Fruit fly (Drosophila melanogaster) whole organism, prepupa: ENCODE results near the gene CG11378.

ENCODE experiments used
- Blimp-1 ChIP-seq: fragments of 200-800 bp; sonication (Bioruptor generic); optimal IDR thresholded peaks from 3 replicates; lab custom pipeline; 2017; ENCODE audit warnings: missing biosample characterization, missing genetic modification characterization, mild to moderate bottlenecking, moderate library complexity, missing genetic modification reagents
- CG10669 ChIP-seq: fragments of 200-800 bp; sonication (Bioruptor generic); optimal IDR thresholded peaks from 3 replicates; lab custom pipeline; 2018; ENCODE audit warnings: missing biosample characterization, mild to moderate bottlenecking, missing genetic modification characterization, moderate library complexity
- CG1621 ChIP-seq: fragments of 200-800 bp; sonication (Bioruptor generic); optimal IDR thresholded peaks from 3 replicates; lab custom pipeline; 2018; ENCODE audit warnings: missing biosample characterization, mild to moderate bottlenecking, missing genetic modification characterization
- CG3032 ChIP-seq: fragments of 200-800 bp; optimal IDR thresholded peaks from 2 replicates; lab custom pipeline; 2019; ENCODE audit warnings: missing biosample characterization, mild to moderate bottlenecking, missing genetic modification characterization, moderate library complexity
- CG31627 ChIP-seq: fragments of 200-800 bp; sonication (Bioruptor generic); optimal IDR thresholded peaks from 3 replicates; lab custom pipeline; 2016; ENCODE audit warnings: missing biosample characterization, missing genetic modification characterization
- CG32006 ChIP-seq: fragments of 200-800 bp; sonication (Bioruptor generic); optimal IDR thresholded peaks from 3 replicates; lab custom pipeline; 2017; ENCODE audit warnings: missing biosample characterization, mild to moderate bottlenecking, missing genetic modification characterization
- CG34406 ChIP-seq: fragments of 200-800 bp; sonication (Bioruptor generic); optimal IDR thresholded peaks from 3 replicates; lab custom pipeline; 2016; ENCODE audit warnings: missing biosample characterization, missing genetic modification characterization
- CG3919 ChIP-seq: fragments of 200-800 bp; sonication (Bioruptor generic); optimal IDR thresholded peaks from 3 replicates; lab custom pipeline; 2016; ENCODE audit warnings: missing biosample characterization, missing genetic modification characterization
- CG4318 ChIP-seq: fragments of 200-800 bp; sonication (Bioruptor generic); optimal IDR thresholded peaks from 3 replicates; lab custom pipeline; 2017; ENCODE audit warnings: missing biosample characterization, mild to moderate bottlenecking, missing genetic modification characterization
- CG6163 ChIP-seq: fragments of 200-800 bp; sonication (Bioruptor generic); IDR thresholded peaks from 3 replicates; pipeline ENCODE4 v1.3.6; 2022; ENCODE audit warnings: missing biosample characterization, missing genetic modification characterization
- CG6276 ChIP-seq: fragments of 200-800 bp; sonication (Bioruptor generic); optimal IDR thresholded peaks from 2 replicates; lab custom pipeline; 2017; ENCODE audit warnings: missing biosample characterization, mild to moderate bottlenecking, missing genetic modification characterization
- CG6808 ChIP-seq: fragments of 200-800 bp; sonication (Bioruptor generic); optimal IDR thresholded peaks from 3 replicates; lab custom pipeline; 2017; ENCODE audit warnings: missing biosample characterization, missing genetic modification characterization, mild to moderate bottlenecking, moderate library complexity, missing genetic modification reagents
- CG7368 ChIP-seq: fragments of 200-800 bp; sonication (Bioruptor generic); optimal IDR thresholded peaks from 3 replicates; lab custom pipeline; 2016; ENCODE audit warnings: missing biosample characterization, missing genetic modification characterization
- CG8319 ChIP-seq: fragments of 200-800 bp; sonication (Bioruptor generic); optimal IDR thresholded peaks from 3 replicates; lab custom pipeline; 2016; ENCODE audit warnings: missing biosample characterization, missing genetic modification characterization
- CG8632 ChIP-seq: fragments of 200-800 bp; sonication (Bioruptor generic); optimal IDR thresholded peaks from 3 replicates; lab custom pipeline; 2016; ENCODE audit warnings: missing biosample characterization, missing genetic modification characterization
- Eip75B ChIP-seq: fragments of 200-800 bp; sonication (Bioruptor generic); optimal IDR thresholded peaks from 3 replicates; lab custom pipeline; 2016; ENCODE audit warnings: missing biosample characterization, missing genetic modification characterization
- Eip78C ChIP-seq: fragments of 200-800 bp; sonication (Bioruptor generic); peaks from one replicate; lab custom pipeline; 2016; ENCODE audit warnings: missing biosample characterization, missing genetic modification characterization
- Ets96B ChIP-seq: fragments of 200-800 bp; optimal IDR thresholded peaks from 2 replicates; lab custom pipeline; 2019; ENCODE audit warnings: missing biosample characterization, mild to moderate bottlenecking, missing genetic modification characterization, moderate library complexity
- Gug ChIP-seq: fragments of 200-800 bp; sonication (Bioruptor generic); IDR thresholded peaks from 2 replicates; pipeline ENCODE4 v1.3.6; 2022; ENCODE audit warnings: missing biosample characterization, missing genetic modification characterization
- Hr38 ChIP-seq: sonication (Bioruptor generic); optimal IDR thresholded peaks from 2 replicates; lab custom pipeline; 2016; ENCODE audit warnings: missing biosample characterization, missing genetic modification characterization
- Hr4 ChIP-seq: fragments of 200-800 bp; sonication (Bioruptor generic); optimal IDR thresholded peaks from 3 replicates; lab custom pipeline; 2016; ENCODE audit warnings: missing biosample characterization, missing genetic modification characterization
- Lpt ChIP-seq: fragments of 200-800 bp; sonication (Bioruptor generic); optimal IDR thresholded peaks from 3 replicates; lab custom pipeline; 2016; ENCODE audit warnings: missing biosample characterization, missing genetic modification characterization
- Met ChIP-seq: fragments of 200-800 bp; sonication (Bioruptor generic); optimal IDR thresholded peaks from 3 replicates; lab custom pipeline; 2016; ENCODE audit warnings: missing biosample characterization, missing genetic modification characterization
- OdsH ChIP-seq: fragments of 200-800 bp; sonication (Bioruptor generic); optimal IDR thresholded peaks from 3 replicates; lab custom pipeline; 2016; ENCODE audit warnings: missing biosample characterization, missing genetic modification characterization
- Sox14 ChIP-seq: fragments of 200-800 bp; sonication (Bioruptor generic); optimal IDR thresholded peaks from 3 replicates; lab custom pipeline; 2016; ENCODE audit warnings: missing biosample characterization, missing genetic modification characterization
- Sox15 ChIP-seq: fragments of 200-800 bp; sonication (Bioruptor generic); optimal IDR thresholded peaks from 3 replicates; lab custom pipeline; 2016; ENCODE audit warnings: missing biosample characterization, missing genetic modification characterization
- acj6 ChIP-seq: fragments of 200-800 bp; sonication (Bioruptor generic); optimal IDR thresholded peaks from 3 replicates; lab custom pipeline; 2016; ENCODE audit warnings: missing biosample characterization, missing genetic modification characterization
- cyc ChIP-seq: fragments of 200-800 bp; sonication (Bioruptor generic); optimal IDR thresholded peaks from 3 replicates; lab custom pipeline; 2016; ENCODE audit warnings: missing biosample characterization, missing genetic modification characterization
- dac ChIP-seq: fragments of 200-800 bp; sonication (Bioruptor generic); optimal IDR thresholded peaks from 2 replicates; lab custom pipeline; 2017; ENCODE audit warnings: missing biosample characterization, mild to moderate bottlenecking, missing genetic modification characterization
- eg ChIP-seq: fragments of 200-800 bp; sonication (Bioruptor generic); IDR thresholded peaks from 3 replicates; pipeline ENCODE4 v1.3.6; 2022; ENCODE audit warnings: missing biosample characterization, missing genetic modification characterization
- esn ChIP-seq: fragments of 200-800 bp; sonication (Bioruptor generic); optimal IDR thresholded peaks from 2 replicates; lab custom pipeline; 2016; ENCODE audit warnings: missing biosample characterization, mild to moderate bottlenecking, missing genetic modification characterization, moderate library complexity
- fd59A ChIP-seq: fragments of 200-800 bp; sonication (Bioruptor generic); optimal IDR thresholded peaks from 2 replicates; lab custom pipeline; 2017; ENCODE audit warnings: missing biosample characterization, mild to moderate bottlenecking, missing genetic modification characterization, missing genetic modification reagents
- fkh ChIP-seq: fragments of 200-800 bp; sonication (Bioruptor generic); optimal IDR thresholded peaks from 3 replicates; lab custom pipeline; 2017; ENCODE audit warnings: missing biosample characterization, mild to moderate bottlenecking, missing genetic modification characterization, moderate library complexity
- lz ChIP-seq: fragments of 200-800 bp; sonication (Bioruptor generic); optimal IDR thresholded peaks from 3 replicates; lab custom pipeline; 2016; ENCODE audit warnings: missing biosample characterization, missing genetic modification characterization
- net ChIP-seq: fragments of 200-800 bp; sonication (Bioruptor generic); optimal IDR thresholded peaks from 3 replicates; lab custom pipeline; 2016; ENCODE audit warnings: missing biosample characterization, missing genetic modification characterization
- pdm3 ChIP-seq: fragments of 200-800 bp; sonication (Bioruptor generic); optimal IDR thresholded peaks from 3 replicates; lab custom pipeline; 2016; ENCODE audit warnings: missing biosample characterization, missing genetic modification characterization
- salr ChIP-seq, 2 experiments: fragments of 200-800 bp; sonication (Bioruptor generic); optimal IDR thresholded peaks; 3 replicates each; lab custom pipeline; 2016 to 2018; ENCODE audit warnings: missing biosample characterization in 2 of 2, missing genetic modification characterization in 2 of 2, mild to moderate bottlenecking in 1 of 2
- spab ChIP-seq: fragments of 200-800 bp; sonication (Bioruptor generic); optimal IDR thresholded peaks from 2 replicates; lab custom pipeline; 2017; ENCODE audit warnings: missing biosample characterization, mild to moderate bottlenecking, missing genetic modification characterization, missing genetic modification reagents
- ss ChIP-seq, 2 experiments: fragments of 200-800 bp; sonication (Bioruptor generic); optimal IDR thresholded peaks; 2 replicates in 1 of 2; 3 replicates in 1 of 2; lab custom pipeline; 2017 to 2018; ENCODE audit warnings: mild to moderate bottlenecking in 2 of 2, missing biosample characterization in 2 of 2, missing genetic modification characterization in 2 of 2, moderate library complexity in 1 of 2
- svp ChIP-seq: fragments of 200-800 bp; sonication (Bioruptor generic); peaks from one replicate; lab custom pipeline; 2016; ENCODE audit warnings: missing biosample characterization, missing genetic modification characterization
- vri ChIP-seq: fragments of 200-800 bp; sonication (Bioruptor generic); optimal IDR thresholded peaks from 3 replicates; lab custom pipeline; 2016; ENCODE audit warnings: missing biosample characterization, mild to moderate bottlenecking, missing genetic modification characterization

Gene CG11378

DNA sequence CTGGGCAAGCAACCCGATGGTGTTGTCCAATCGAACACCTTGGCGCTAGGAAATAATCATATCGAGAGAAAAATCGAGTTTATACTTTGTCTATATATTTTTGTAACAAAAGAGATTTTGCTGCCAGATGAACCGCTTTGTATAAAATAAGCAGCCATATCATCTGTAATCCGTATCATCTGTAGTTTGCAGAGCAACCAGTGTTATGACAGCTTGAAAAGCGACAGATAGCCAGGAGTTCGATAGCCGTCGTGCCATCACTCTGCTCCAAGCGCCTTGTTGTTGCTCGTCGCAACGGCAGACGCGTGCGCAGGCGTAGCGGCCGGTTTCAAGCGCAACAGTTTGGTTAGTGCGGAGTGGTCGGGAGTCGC is 35.6 kb upstream of the CG11378 start:
- TF ChIP-seq CG32006 (GFP tag; lab: Kevin White, UChicago), result peak; percentile 31
- peak; percentile 17 for TF ChIP-seq pdm3 (GFP tag; lab: Kevin White, UChicago)
- TF ChIP-seq dac (GFP tag; lab: Kevin White, UChicago), result no peak
- TF ChIP-seq Blimp-1 (GFP tag; lab: Kevin White, UChicago), result no peak
- TF ChIP-seq ss (GFP tag; optimal IDR thresholded peaks at IDR 0.05; lab: Kevin White, UChicago), result peak in 1 of 2 experiments; percentile 24
- TF ChIP-seq Sox14 (GFP tag; lab: Kevin White, UChicago), result peak; percentile 3
- TF ChIP-seq CG1621 (tag; lab: Kevin White, UChicago), result no peak
- TF ChIP-seq eg (GFP tag; lab: Robert Waterston, UW), result 0 out of 3 replicates have a peak, but pooled peaks have one; percentile 30
- TF ChIP-seq CG6808 (GFP tag; lab: Kevin White, UChicago), result no peak
- TF ChIP-seq cyc, result peak; percentile 18
- TF ChIP-seq CG3919 (GFP tag; lab: Kevin White, UChicago), result peak; percentile 28
- TF ChIP-seq esn (GFP tag; lab: Kevin White, UChicago), result peak; percentile 21
- TF ChIP-seq net (GFP tag; lab: Kevin White, UChicago), result peak; percentile 16
- TF ChIP-seq Eip78C, result peak; percentile 67
- no peak for TF ChIP-seq fd59A (GFP tag; lab: Kevin White, UChicago)
- TF ChIP-seq Eip75B (GFP tag; lab: Kevin White, UChicago), result peak; percentile 48
- peak; percentile 31 for TF ChIP-seq Hr4 (GFP tag; lab: Kevin White, UChicago)
- peak; percentile 51 for TF ChIP-seq Met
- TF ChIP-seq CG6276, result peak; percentile 38
- peak; percentile 22 for TF ChIP-seq fkh (GFP tag; lab: Kevin White, UChicago)
- peak; percentile 13 for TF ChIP-seq vri (GFP tag; lab: Kevin White, UChicago)
- TF ChIP-seq CG8319 (GFP tag; lab: Kevin White, UChicago), result no peak
- TF ChIP-seq CG8632, result no peak
- no peak for TF ChIP-seq salr (GFP tag; optimal IDR thresholded peaks at IDR 0.05; lab: Kevin White, UChicago)
- no peak for TF ChIP-seq spab (GFP tag; lab: Kevin White, UChicago)
- TF ChIP-seq OdsH (GFP tag; lab: Kevin White, UChicago), result no peak
- no peak for TF ChIP-seq acj6 (GFP tag; lab: Kevin White, UChicago)
- TF ChIP-seq CG31627 (GFP tag; lab: Kevin White, UChicago), result no peak
- TF ChIP-seq CG3032 (tag; lab: Kevin White, UChicago), result peak; percentile 19
- TF ChIP-seq Ets96B (tag; lab: Kevin White, UChicago), result peak; percentile 11
- TF ChIP-seq CG6163 (GFP tag; lab: Robert Waterston, UW), result no peak
- no peak for TF ChIP-seq Sox15
- 0 out of 2 replicates have a peak, but pooled peaks have one; percentile 12 for TF ChIP-seq Gug (GFP tag; lab: Robert Waterston, UW)
- TF ChIP-seq CG34406, result no peak
- peak; percentile 28 for TF ChIP-seq lz (GFP tag; lab: Kevin White, UChicago)
- no peak for TF ChIP-seq svp (GFP tag; lab: Kevin White, UChicago)
- no peak for TF ChIP-seq CG4318 (GFP tag; lab: Kevin White, UChicago)
- TF ChIP-seq CG7368 (GFP tag; lab: Kevin White, UChicago), result no peak
- no peak for TF ChIP-seq Lpt
- no peak for TF ChIP-seq Hr38 (GFP tag; lab: Kevin White, UChicago)
- peak; percentile 18 for TF ChIP-seq CG10669 (GFP tag; lab: Kevin White, UChicago)
